Worm (Caenorhabditis elegans): ENCODE data around the gene ZK938.1.

- no peak for TF ChIP-seq ces-1 (GFP tag; optimal IDR thresholded peaks at IDR 0.05)
- TF ChIP-seq lsy-2 (tag; optimal IDR thresholded peaks at IDR 0.05), result no peak
These were observed 21.7 kb downstream of the ZK938.1 start, which contains the start of gene ZK938.10 for ce11 chrII:9850945-9851344.
